Worm (Caenorhabditis elegans): ENCODE data around the gene fbxa-211.

DNA sequence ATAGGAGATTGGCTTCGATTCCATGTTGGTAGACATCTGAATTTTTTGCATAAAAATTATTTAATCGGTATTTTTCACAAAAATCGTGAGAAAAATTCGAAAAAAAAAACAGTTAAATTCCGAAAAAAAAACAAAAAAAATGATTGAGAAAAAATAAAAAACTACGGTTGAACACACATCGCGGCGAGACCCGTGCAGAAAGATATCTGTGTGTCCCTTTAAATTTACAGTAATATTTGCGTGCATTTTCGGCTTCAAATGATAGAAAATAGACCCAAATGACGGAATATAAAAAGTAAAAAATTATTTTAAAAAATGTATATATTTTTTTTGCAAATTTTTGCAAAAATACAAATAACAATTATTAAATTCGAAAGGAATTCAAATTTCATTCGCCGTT, 10.4 kb downstream of the fbxa-211 start:
- TF ChIP-seq ztf-29 (GFP tag; IDR thresholded peaks at IDR 0.05) (no peak), flt-1 (GFP tag; IDR thresholded peaks at IDR 0.05) (no peak)
